Worm (Caenorhabditis elegans): Measurements from ENCODE around the gene ptr-15.
A peak's percentile ranks its signal among the peaks of the same experiment; 100 is the strongest.

Gene ptr-15

ce11 chrV:6993999-6994398 lies 24.2 kb upstream of the ptr-15 start (continued):
- TF ChIP-seq fkh-4 (tag; optimal IDR thresholded peaks at IDR 0.05; ENCODE audit: borderline replicate concordance) = no peak

ce11 chrV:6991771-6992170 lies 22.0 kb upstream of the ptr-15 start, which contains the start of gene nhr-162:
Gene nhr-162, minus strand, starts transcription at chrV:6991871.
- TF ChIP-seq C04F5.9 (tag; optimal IDR thresholded peaks at IDR 0.05) (no peak), ces-1 (GFP tag; optimal IDR thresholded peaks at IDR 0.05) (no peak), lin-14 (GFP tag; optimal IDR thresholded peaks at IDR 0.05) (no peak), ama-1 (optimal IDR thresholded peaks at IDR 0.05) (no peak), fkh-8 (tag; optimal IDR thresholded peaks at IDR 0.05) (peak; percentile 24), lin-35 (GFP tag; optimal IDR thresholded peaks at IDR 0.05) (no peak)

ce11 chrV:6989626-6990138 lies 19.9 kb upstream of the ptr-15 start, which contains the start of gene nhr-140:
Gene nhr-140, minus strand, starts transcription at chrV:6989676.
- TF ChIP-seq efl-1 (optimal IDR thresholded peaks at IDR 0.05) = no peak
- peak in 1 of 2 experiments; percentile 1 for TF ChIP-seq efl-1 (GFP tag; optimal IDR thresholded peaks at IDR 0.05 in 1 of 2)
- peak; percentile 60 for TF ChIP-seq nhr-85 (tag)
- peak; percentile 21 for TF ChIP-seq fkh-8 (tag; optimal IDR thresholded peaks at IDR 0.05)
- no peak for TF ChIP-seq ceh-63 (GFP tag; optimal IDR thresholded peaks at IDR 0.05)
- TF ChIP-seq aly-2 (tag; optimal IDR thresholded peaks at IDR 0.05) = no peak
- no peak for TF ChIP-seq grh-1 (GFP tag; IDR thresholded peaks at IDR 0.05)

ce11 chrV:6987673-6988072 lies 17.9 kb upstream of the ptr-15 start, which contains the start of gene nhr-139:
Gene nhr-139, minus strand, starts transcription at chrV:6987773.
- TF ChIP-seq pax-3 (tag; optimal IDR thresholded peaks at IDR 0.05) (no peak), nhr-11 (tag; optimal IDR thresholded peaks at IDR 0.05) (no peak)

- no peak for TF ChIP-seq fkh-4 (tag; optimal IDR thresholded peaks at IDR 0.05; ENCODE audit: borderline replicate concordance)
- no peak for TF ChIP-seq lir-3 (tag; optimal IDR thresholded peaks at IDR 0.05; ENCODE audit: poor library complexity)
- no peak for TF ChIP-seq nhr-20 (tag; optimal IDR thresholded peaks at IDR 0.05)
- TF ChIP-seq ceh-63 (GFP tag; optimal IDR thresholded peaks at IDR 0.05) = no peak
- no peak for TF ChIP-seq fkh-8 (tag; optimal IDR thresholded peaks at IDR 0.05)
- no peak for TF ChIP-seq unc-62 (GFP tag; optimal IDR thresholded peaks at IDR 0.05)
- TF ChIP-seq fos-1 (tag; optimal IDR thresholded peaks at IDR 0.05) = no peak
- TF ChIP-seq unc-30 (tag; optimal IDR thresholded peaks at IDR 0.05) = no peak
- TF ChIP-seq pax-3 (tag; optimal IDR thresholded peaks at IDR 0.05) = no peak
- no peak for TF ChIP-seq nhr-84 (tag; optimal IDR thresholded peaks at IDR 0.05)
- TF ChIP-seq grh-1 (GFP tag; IDR thresholded peaks at IDR 0.05) = no peak
- no peak for TF ChIP-seq lin-13 (GFP tag; optimal IDR thresholded peaks at IDR 0.05)
- TF ChIP-seq nhr-76 (tag; optimal IDR thresholded peaks at IDR 0.05) = no peak
Observed at ce11 chrV:6985943-6986342, 16.1 kb upstream of the ptr-15 start, which contains the start of gene nhr-163. Gene nhr-163, minus strand, starts transcription at chrV:6986043.

ce11 chrV:6982813-6983212 lies 13.0 kb upstream of the ptr-15 start, which contains the start of gene nhr-161:
Gene nhr-161, minus strand, starts transcription at chrV:6982913.
- no peak for TF ChIP-seq lin-35 (GFP tag; optimal IDR thresholded peaks at IDR 0.05)
- no peak for TF ChIP-seq nhr-76 (tag; optimal IDR thresholded peaks at IDR 0.05)
- no peak for TF ChIP-seq ceh-8 (GFP tag; optimal IDR thresholded peaks at IDR 0.05)
- TF ChIP-seq unc-130 (tag; optimal IDR thresholded peaks at IDR 0.05) = no peak
- TF ChIP-seq ztf-4 (tag; optimal IDR thresholded peaks at IDR 0.05) = no peak
- TF ChIP-seq F16B12.6 (tag; optimal IDR thresholded peaks at IDR 0.05) = no peak
- TF ChIP-seq dsc-1 (tag; optimal IDR thresholded peaks at IDR 0.05) = no peak
- TF ChIP-seq pax-3 (tag; optimal IDR thresholded peaks at IDR 0.05) = no peak
- TF ChIP-seq sox-4 (tag; optimal IDR thresholded peaks at IDR 0.05) = no peak
- no peak for TF ChIP-seq ceh-88 (GFP tag; IDR thresholded peaks at IDR 0.05)
- TF ChIP-seq egl-13 (tag; optimal IDR thresholded peaks at IDR 0.05) = no peak
- TF ChIP-seq nhr-85 (tag) = no peak
